Worm (Caenorhabditis elegans) whole organism, midembryonic: ENCODE data around the gene F39G3.2.

Experiments
- cog-1 ChIP-seq: sonication (generic microtip); optimal IDR thresholded peaks from 2 replicates; lab custom pipeline; 2016; ENCODE audit warnings: missing genetic modification characterization, missing compliant biosample characterization
- flt-1 ChIP-seq: fragments of 200-800 bp; sonication (Bioruptor generic); IDR thresholded peaks from 2 replicates; pipeline ENCODE4 v1.3.6; 2022; ENCODE audit warnings: missing genetic modification characterization, missing compliant biosample characterization
- klf-2 ChIP-seq: fragments of 200-800 bp; sonication (Bioruptor generic); conservative IDR thresholded peaks from 2 replicates; pipeline ENCODE4 v1.3.6; 2022; ENCODE audit warnings: missing genetic modification reagents, missing genetic modification characterization, missing compliant biosample characterization
- med-1 ChIP-seq: sonication (generic microtip); optimal IDR thresholded peaks from 2 replicates; lab custom pipeline; 2017; ENCODE audit warnings: missing genetic modification characterization, mild to moderate bottlenecking, missing compliant biosample characterization, antibody characterized with exemption, missing genetic modification reagents; ENCODE audit not compliant: insufficient read depth
- ztf-29 ChIP-seq: fragments of 200-800 bp; sonication (Bioruptor generic); IDR thresholded peaks from 2 replicates; pipeline ENCODE4 v1.3.6; 2022; ENCODE audit warnings: missing genetic modification reagents, missing genetic modification characterization, missing compliant biosample characterization

- TF ChIP-seq ztf-29 (GFP tag; lab: Robert Waterston, UW) (no peak), flt-1 (GFP tag; lab: Robert Waterston, UW) (no peak), cog-1 (tag; lab: Kevin White, UChicago) (no peak), med-1 (no peak), klf-2 (GFP tag; lab: Robert Waterston, UW) (no peak)
Observed at ce11 chrV:4720884-4721464, 16.7 kb upstream of the F39G3.2 start.
